Fruit fly (Drosophila melanogaster): ENCODE measurements around the gene Nufip.

DNA sequence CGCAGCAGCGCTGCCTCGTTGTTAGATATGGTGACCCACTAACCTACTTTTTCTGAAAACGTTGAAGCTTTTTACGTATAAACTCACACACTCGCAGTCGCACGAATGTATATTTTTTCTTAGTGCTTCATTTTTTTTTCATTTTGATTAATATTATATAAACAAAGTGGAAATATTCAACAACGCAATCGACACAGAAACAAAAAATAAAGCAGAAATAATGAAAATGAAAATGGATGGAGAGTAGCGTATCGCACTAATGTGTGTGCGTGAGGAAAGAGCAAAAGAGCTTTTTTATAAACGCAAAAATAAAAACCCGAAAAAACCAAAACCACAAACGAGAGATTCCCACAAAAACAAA lies 37.9 kb upstream of the Nufip start:
- TF ChIP-seq D1 (tag; optimal IDR thresholded peaks at IDR 0.05) (no peak), Snoo (tag; optimal IDR thresholded peaks at IDR 0.05) (no peak), CG9948 (tag; optimal IDR thresholded peaks at IDR 0.05) (no peak), Pif1B (GFP tag; optimal IDR thresholded peaks at IDR 0.05) (no peak), CG15710 (tag; optimal IDR thresholded peaks at IDR 0.05) (no peak), CG34367 (tag; optimal IDR thresholded peaks at IDR 0.05) (no peak), CG17806 (tag; optimal IDR thresholded peaks at IDR 0.05) (no peak)
